Worm (Caenorhabditis elegans): ENCODE results near the gene glb-29.

- TF ChIP-seq pha-4 (tag; optimal IDR thresholded peaks at IDR 0.05) (no peak), unc-62 (GFP tag; optimal IDR thresholded peaks at IDR 0.05) (no peak), lsy-2 (tag; optimal IDR thresholded peaks at IDR 0.05) (no peak), nhr-2 (tag; optimal IDR thresholded peaks at IDR 0.05) (no peak), ces-1 (GFP tag; optimal IDR thresholded peaks at IDR 0.05) (no peak), elt-1 (tag; optimal IDR thresholded peaks at IDR 0.05; ENCODE audit: borderline replicate concordance, insufficient read depth) (no peak), snpc-4 (tag; optimal IDR thresholded peaks at IDR 0.05) (no peak), nhr-237 (tag; optimal IDR thresholded peaks at IDR 0.05) (no peak), sptf-1 (tag; optimal IDR thresholded peaks at IDR 0.05) (no peak), mep-1 (tag; optimal IDR thresholded peaks at IDR 0.05) (no peak), zip-8 (tag; optimal IDR thresholded peaks at IDR 0.05) (no peak)
These were observed 27.6 kb downstream of the glb-29 start, which contains the start of gene cyn-16 for ce11 chrII:12036516-12036915.

Data from whole organism, mixed stage, embryonic.